Fruit fly (Drosophila melanogaster) whole organism, prepupa: ENCODE data around the gene CG9760.

Experiments used
- Blimp-1 ChIP-seq: fragments of 200-800 bp; sonication (Bioruptor generic); optimal IDR thresholded peaks from 3 replicates; lab custom pipeline; 2017; ENCODE audit warnings: missing biosample characterization, missing genetic modification characterization, mild to moderate bottlenecking, moderate library complexity, missing genetic modification reagents
- CG10669 ChIP-seq: fragments of 200-800 bp; sonication (Bioruptor generic); optimal IDR thresholded peaks from 3 replicates; lab custom pipeline; 2018; ENCODE audit warnings: missing biosample characterization, mild to moderate bottlenecking, missing genetic modification characterization, moderate library complexity
- CG11294 ChIP-seq: fragments of 200-800 bp; sonication (Bioruptor generic); IDR thresholded peaks from 2 replicates; pipeline ENCODE4 v1.3.6; 2022; ENCODE audit warnings: missing biosample characterization, missing genetic modification characterization
- CG11762 ChIP-seq: fragments of 200-800 bp; sonication (Bioruptor generic); optimal IDR thresholded peaks from 3 replicates; lab custom pipeline; 2016; ENCODE audit warnings: missing biosample characterization, missing genetic modification characterization; ENCODE audit not compliant: insufficient read depth
- CG15336 ChIP-seq: fragments of 200-800 bp; sonication (Bioruptor generic); IDR thresholded peaks from 2 replicates; pipeline ENCODE4 v1.3.6; 2022; ENCODE audit warnings: missing biosample characterization, missing genetic modification characterization
- CG16779 ChIP-seq: fragments of 200-800 bp; sonication (Bioruptor generic); optimal IDR thresholded peaks from 3 replicates; lab custom pipeline; 2017; ENCODE audit warnings: missing biosample characterization, mild to moderate bottlenecking, missing genetic modification characterization
- CG3032 ChIP-seq: fragments of 200-800 bp; optimal IDR thresholded peaks from 2 replicates; lab custom pipeline; 2019; ENCODE audit warnings: missing biosample characterization, mild to moderate bottlenecking, missing genetic modification characterization, moderate library complexity
- CG31627 ChIP-seq: fragments of 200-800 bp; sonication (Bioruptor generic); optimal IDR thresholded peaks from 3 replicates; lab custom pipeline; 2016; ENCODE audit warnings: missing biosample characterization, missing genetic modification characterization
- CG32006 ChIP-seq: fragments of 200-800 bp; sonication (Bioruptor generic); optimal IDR thresholded peaks from 3 replicates; lab custom pipeline; 2017; ENCODE audit warnings: missing biosample characterization, mild to moderate bottlenecking, missing genetic modification characterization
- CG34406 ChIP-seq: fragments of 200-800 bp; sonication (Bioruptor generic); optimal IDR thresholded peaks from 3 replicates; lab custom pipeline; 2016; ENCODE audit warnings: missing biosample characterization, missing genetic modification characterization
- CG3919 ChIP-seq: fragments of 200-800 bp; sonication (Bioruptor generic); optimal IDR thresholded peaks from 3 replicates; lab custom pipeline; 2016; ENCODE audit warnings: missing biosample characterization, missing genetic modification characterization
- CG4318 ChIP-seq: fragments of 200-800 bp; sonication (Bioruptor generic); optimal IDR thresholded peaks from 3 replicates; lab custom pipeline; 2017; ENCODE audit warnings: missing biosample characterization, mild to moderate bottlenecking, missing genetic modification characterization
- CG6163 ChIP-seq: fragments of 200-800 bp; sonication (Bioruptor generic); IDR thresholded peaks from 3 replicates; pipeline ENCODE4 v1.3.6; 2022; ENCODE audit warnings: missing biosample characterization, missing genetic modification characterization
- CG6792 ChIP-seq: fragments of 200-800 bp; sonication (Bioruptor generic); optimal IDR thresholded peaks from 3 replicates; lab custom pipeline; 2016; ENCODE audit warnings: missing biosample characterization, missing genetic modification characterization
- CG6854 ChIP-seq: fragments of 200-800 bp; sonication (Bioruptor generic); optimal IDR thresholded peaks from 2 replicates; lab custom pipeline; 2017; ENCODE audit warnings: missing biosample characterization, mild to moderate bottlenecking, missing genetic modification characterization
- CG8119 ChIP-seq: fragments of 200-800 bp; sonication (Bioruptor generic); IDR thresholded peaks from 3 replicates; pipeline ENCODE4 v1.3.6; 2022; ENCODE audit warnings: missing biosample characterization, missing genetic modification characterization
- CG8319 ChIP-seq: fragments of 200-800 bp; sonication (Bioruptor generic); optimal IDR thresholded peaks from 3 replicates; lab custom pipeline; 2016; ENCODE audit warnings: missing biosample characterization, missing genetic modification characterization
- CG8632 ChIP-seq: fragments of 200-800 bp; sonication (Bioruptor generic); optimal IDR thresholded peaks from 3 replicates; lab custom pipeline; 2016; ENCODE audit warnings: missing biosample characterization, missing genetic modification characterization
- CG9139 ChIP-seq: fragments of 200-800 bp; sonication (Bioruptor generic); optimal IDR thresholded peaks from 3 replicates; lab custom pipeline; 2017; ENCODE audit warnings: missing biosample characterization, mild to moderate bottlenecking, missing genetic modification characterization
- Eip75B ChIP-seq: fragments of 200-800 bp; sonication (Bioruptor generic); optimal IDR thresholded peaks from 3 replicates; lab custom pipeline; 2016; ENCODE audit warnings: missing biosample characterization, missing genetic modification characterization
- Eip78C ChIP-seq: fragments of 200-800 bp; sonication (Bioruptor generic); peaks from one replicate; lab custom pipeline; 2016; ENCODE audit warnings: missing biosample characterization, missing genetic modification characterization
- Ets21C ChIP-seq: fragments of 200-800 bp; sonication (Bioruptor generic); optimal IDR thresholded peaks from 3 replicates; lab custom pipeline; 2016; ENCODE audit warnings: missing biosample characterization, missing genetic modification characterization
- Ets96B ChIP-seq: fragments of 200-800 bp; optimal IDR thresholded peaks from 2 replicates; lab custom pipeline; 2019; ENCODE audit warnings: missing biosample characterization, mild to moderate bottlenecking, missing genetic modification characterization, moderate library complexity
- Gug ChIP-seq: fragments of 200-800 bp; sonication (Bioruptor generic); IDR thresholded peaks from 2 replicates; pipeline ENCODE4 v1.3.6; 2022; ENCODE audit warnings: missing biosample characterization, missing genetic modification characterization
- Hr39 ChIP-seq: fragments of 200-800 bp; sonication (Bioruptor generic); optimal IDR thresholded peaks from 2 replicates; lab custom pipeline; 2016; ENCODE audit warnings: missing biosample characterization, missing genetic modification characterization
- Hr4 ChIP-seq: fragments of 200-800 bp; sonication (Bioruptor generic); optimal IDR thresholded peaks from 3 replicates; lab custom pipeline; 2016; ENCODE audit warnings: missing biosample characterization, missing genetic modification characterization
- OdsH ChIP-seq: fragments of 200-800 bp; sonication (Bioruptor generic); optimal IDR thresholded peaks from 3 replicates; lab custom pipeline; 2016; ENCODE audit warnings: missing biosample characterization, missing genetic modification characterization
- Smox ChIP-seq: fragments of 200-800 bp; sonication (Bioruptor generic); optimal IDR thresholded peaks from 3 replicates; lab custom pipeline; 2016; ENCODE audit warnings: missing biosample characterization, missing genetic modification characterization
- Sox102F ChIP-seq: fragments of 200-800 bp; sonication (Bioruptor generic); optimal IDR thresholded peaks from 2 replicates; lab custom pipeline; 2016; ENCODE audit warnings: missing biosample characterization, mild to moderate bottlenecking, missing genetic modification characterization
- Sox14 ChIP-seq: fragments of 200-800 bp; sonication (Bioruptor generic); optimal IDR thresholded peaks from 3 replicates; lab custom pipeline; 2016; ENCODE audit warnings: missing biosample characterization, missing genetic modification characterization
- Sox15 ChIP-seq: fragments of 200-800 bp; sonication (Bioruptor generic); optimal IDR thresholded peaks from 3 replicates; lab custom pipeline; 2016; ENCODE audit warnings: missing biosample characterization, missing genetic modification characterization
- achi ChIP-seq: fragments of 200-800 bp; sonication (Bioruptor generic); optimal IDR thresholded peaks from 3 replicates; lab custom pipeline; 2016; ENCODE audit warnings: missing biosample characterization, missing genetic modification characterization
- acj6 ChIP-seq: fragments of 200-800 bp; sonication (Bioruptor generic); optimal IDR thresholded peaks from 3 replicates; lab custom pipeline; 2016; ENCODE audit warnings: missing biosample characterization, missing genetic modification characterization
- cyc ChIP-seq: fragments of 200-800 bp; sonication (Bioruptor generic); optimal IDR thresholded peaks from 3 replicates; lab custom pipeline; 2016; ENCODE audit warnings: missing biosample characterization, missing genetic modification characterization
- dac ChIP-seq: fragments of 200-800 bp; sonication (Bioruptor generic); optimal IDR thresholded peaks from 2 replicates; lab custom pipeline; 2017; ENCODE audit warnings: missing biosample characterization, mild to moderate bottlenecking, missing genetic modification characterization
- eg ChIP-seq: fragments of 200-800 bp; sonication (Bioruptor generic); IDR thresholded peaks from 3 replicates; pipeline ENCODE4 v1.3.6; 2022; ENCODE audit warnings: missing biosample characterization, missing genetic modification characterization
- esn ChIP-seq: fragments of 200-800 bp; sonication (Bioruptor generic); optimal IDR thresholded peaks from 2 replicates; lab custom pipeline; 2016; ENCODE audit warnings: missing biosample characterization, mild to moderate bottlenecking, missing genetic modification characterization, moderate library complexity
- fd59A ChIP-seq: fragments of 200-800 bp; sonication (Bioruptor generic); optimal IDR thresholded peaks from 2 replicates; lab custom pipeline; 2017; ENCODE audit warnings: missing biosample characterization, mild to moderate bottlenecking, missing genetic modification characterization, missing genetic modification reagents
- fd85E ChIP-seq: fragments of 200-800 bp; sonication (Bioruptor generic); optimal IDR thresholded peaks from 3 replicates; lab custom pipeline; 2016; ENCODE audit warnings: missing biosample characterization, missing genetic modification characterization
- fkh ChIP-seq: fragments of 200-800 bp; sonication (Bioruptor generic); optimal IDR thresholded peaks from 3 replicates; lab custom pipeline; 2017; ENCODE audit warnings: missing biosample characterization, mild to moderate bottlenecking, missing genetic modification characterization, moderate library complexity
- lz ChIP-seq: fragments of 200-800 bp; sonication (Bioruptor generic); optimal IDR thresholded peaks from 3 replicates; lab custom pipeline; 2016; ENCODE audit warnings: missing biosample characterization, missing genetic modification characterization
- net ChIP-seq: fragments of 200-800 bp; sonication (Bioruptor generic); optimal IDR thresholded peaks from 3 replicates; lab custom pipeline; 2016; ENCODE audit warnings: missing biosample characterization, missing genetic modification characterization
- salr ChIP-seq, 2 experiments: fragments of 200-800 bp; sonication (Bioruptor generic); optimal IDR thresholded peaks; 3 replicates each; lab custom pipeline; 2016 to 2018; ENCODE audit warnings: missing biosample characterization in 2 of 2, missing genetic modification characterization in 2 of 2, mild to moderate bottlenecking in 1 of 2
- spab ChIP-seq: fragments of 200-800 bp; sonication (Bioruptor generic); optimal IDR thresholded peaks from 2 replicates; lab custom pipeline; 2017; ENCODE audit warnings: missing biosample characterization, mild to moderate bottlenecking, missing genetic modification characterization, missing genetic modification reagents
- ss ChIP-seq, 2 experiments: fragments of 200-800 bp; sonication (Bioruptor generic); optimal IDR thresholded peaks; 2 replicates in 1 of 2; 3 replicates in 1 of 2; lab custom pipeline; 2017 to 2018; ENCODE audit warnings: mild to moderate bottlenecking in 2 of 2, missing biosample characterization in 2 of 2, missing genetic modification characterization in 2 of 2, moderate library complexity in 1 of 2
- vri ChIP-seq: fragments of 200-800 bp; sonication (Bioruptor generic); optimal IDR thresholded peaks from 3 replicates; lab custom pipeline; 2016; ENCODE audit warnings: missing biosample characterization, mild to moderate bottlenecking, missing genetic modification characterization

CG9760 gene

DNA sequence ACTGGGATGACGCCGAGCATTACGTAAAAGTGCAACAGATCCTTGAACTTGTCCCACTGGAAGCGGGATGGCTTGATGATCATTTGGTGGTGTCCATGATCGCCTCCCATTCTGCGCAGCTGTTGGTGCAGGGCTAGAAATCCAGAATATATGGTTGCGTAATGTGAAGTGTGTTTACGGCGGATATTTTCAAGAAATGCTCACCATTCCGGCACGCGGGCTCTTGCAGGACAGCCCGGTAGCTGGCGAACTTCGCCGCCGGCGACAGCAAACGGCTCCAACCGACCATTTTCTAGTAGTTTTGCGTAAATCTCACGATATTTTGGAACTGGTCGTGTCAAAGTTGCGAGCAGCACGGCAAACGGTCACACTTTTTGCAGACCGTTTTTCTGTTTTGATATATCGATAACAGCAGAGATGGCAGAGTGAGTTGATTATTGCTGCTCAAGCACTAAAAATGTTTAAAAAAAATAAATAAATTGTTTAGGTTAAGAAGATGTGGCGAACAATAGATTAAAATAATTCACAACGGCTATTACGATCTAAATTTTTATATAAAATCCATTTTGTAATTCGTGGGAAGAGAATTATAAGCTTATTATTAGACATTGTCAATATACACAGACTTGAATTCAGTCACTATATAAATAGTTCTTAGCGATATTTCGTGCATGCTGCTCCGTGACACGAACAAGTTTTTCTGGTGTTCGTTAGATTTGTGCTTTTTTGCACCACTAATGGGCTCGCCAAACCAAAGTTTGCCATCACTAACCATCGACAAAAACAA lies 25.2 kb downstream of the CG9760 start, which contains the start of the genes ND-SGDH and RhoGAP68F (continued):
- TF ChIP-seq CG11762 (GFP tag; lab: Kevin White, UChicago) (peak; percentile 48), fkh (GFP tag; lab: Kevin White, UChicago) (peak; percentile 81), net (GFP tag; lab: Kevin White, UChicago) (peak; percentile 54), CG8632 (GFP tag; lab: Kevin White, UChicago) (peak; percentile 21), CG3032 (tag; lab: Kevin White, UChicago) (peak; percentile 79), Hr39 (GFP tag; lab: Kevin White, UChicago) (peak; percentile 84), CG15336 (GFP tag; lab: Robert Waterston, UW) (peak; percentile 48; the same call in 1 of the 2 replicates), CG8119 (peak; percentile 59; the same call in 1 of the 3 replicates), CG4318 (GFP tag; lab: Kevin White, UChicago) (no peak), esn (GFP tag; lab: Kevin White, UChicago) (peak; percentile 84)

DNA sequence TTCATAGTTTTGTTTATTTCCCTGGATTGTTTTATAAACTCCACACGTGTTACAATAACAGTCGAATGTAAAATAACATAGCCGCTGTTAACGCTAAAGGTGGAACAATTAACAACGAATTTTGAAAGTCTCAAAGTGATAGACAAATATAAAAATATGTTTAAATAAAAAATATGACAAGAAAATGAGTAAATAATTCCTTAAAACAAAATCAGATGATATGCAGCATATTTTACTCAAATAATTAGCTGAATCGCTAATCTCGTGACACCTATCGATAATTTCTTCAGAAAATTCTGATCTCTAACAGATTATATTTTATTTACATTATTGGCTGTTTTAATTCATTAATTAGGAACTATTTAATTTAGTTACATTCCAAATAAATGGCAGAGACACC lies 26.9 kb downstream of the CG9760 start, which contains the start of the genes CG5645 and Atg12:
CG5645 (minus strand) TSS at position 77 of the 400 bp plus-strand sequence.
Atg12 (plus strand) TSS at position 338 of the 400 bp plus-strand sequence.
- peak; percentile 43 for TF ChIP-seq Sox14 (GFP tag; lab: Kevin White, UChicago)
- TF ChIP-seq CG32006, result peak; percentile 11
- TF ChIP-seq Hr39 (GFP tag; lab: Kevin White, UChicago), result peak; percentile 26
- TF ChIP-seq CG8319 (GFP tag; lab: Kevin White, UChicago), result peak; percentile 14
- no peak for TF ChIP-seq Gug (GFP tag; lab: Robert Waterston, UW)
- peak; percentile 15; the same call in 1 of the 3 replicates for TF ChIP-seq CG8119
- TF ChIP-seq CG3919 (GFP tag; lab: Kevin White, UChicago), result peak; percentile 72
- TF ChIP-seq Eip78C (GFP tag; lab: Kevin White, UChicago), result peak; percentile 92
- TF ChIP-seq cyc (GFP tag; lab: Kevin White, UChicago), result peak; percentile 72
- no peak for TF ChIP-seq CG6854 (GFP tag; lab: Kevin White, UChicago)
- peak; percentile 59 for TF ChIP-seq Eip75B (GFP tag; lab: Kevin White, UChicago)
- TF ChIP-seq CG10669 (GFP tag; lab: Kevin White, UChicago), result peak; percentile 69
- peak; percentile 52 for TF ChIP-seq CG6792 (GFP tag; lab: Kevin White, UChicago)
- TF ChIP-seq CG8632 (GFP tag; lab: Kevin White, UChicago), result peak; percentile 44
- peak; percentile 12 to 66 for TF ChIP-seq ss (GFP tag; optimal IDR thresholded peaks at IDR 0.05; lab: Kevin White, UChicago)
- TF ChIP-seq vri (GFP tag; lab: Kevin White, UChicago), result no peak
- TF ChIP-seq fd59A (GFP tag; lab: Kevin White, UChicago), result no peak
- TF ChIP-seq net (GFP tag; lab: Kevin White, UChicago), result no peak
- TF ChIP-seq CG34406, result peak; percentile 16
- TF ChIP-seq Ets21C (GFP tag; lab: Kevin White, UChicago), result peak; percentile 46
- TF ChIP-seq CG11762 (GFP tag; lab: Kevin White, UChicago), result peak; percentile 31
- TF ChIP-seq salr (GFP tag; optimal IDR thresholded peaks at IDR 0.05; lab: Kevin White, UChicago), result peak in 1 of 2 experiments; percentile 24
- no peak for TF ChIP-seq Smox (GFP tag; lab: Kevin White, UChicago)
- peak; percentile 65 for TF ChIP-seq Hr4 (GFP tag; lab: Kevin White, UChicago)
- no peak for TF ChIP-seq Sox15 (GFP tag; lab: Kevin White, UChicago)
- no peak for TF ChIP-seq dac (GFP tag; lab: Kevin White, UChicago)
- peak; percentile 64 for TF ChIP-seq OdsH (GFP tag; lab: Kevin White, UChicago)
- TF ChIP-seq Ets96B (tag; lab: Kevin White, UChicago), result peak; percentile 52
- TF ChIP-seq CG9139 (GFP tag; lab: Kevin White, UChicago), result no peak
- TF ChIP-seq lz, result peak; percentile 61
- peak; percentile 54 for TF ChIP-seq eg
- TF ChIP-seq CG31627 (GFP tag; lab: Kevin White, UChicago), result peak; percentile 48
- no peak for TF ChIP-seq CG11294 (GFP tag; lab: Robert Waterston, UW)
- no peak for TF ChIP-seq CG16779 (tag; lab: Kevin White, UChicago)
- peak; percentile 80 for TF ChIP-seq esn (GFP tag; lab: Kevin White, UChicago)
- peak; percentile 68 for TF ChIP-seq CG3032 (tag; lab: Kevin White, UChicago)
- TF ChIP-seq achi (GFP tag; lab: Kevin White, UChicago), result peak; percentile 54
- TF ChIP-seq Sox102F (GFP tag; lab: Kevin White, UChicago), result no peak
- TF ChIP-seq acj6 (GFP tag; lab: Kevin White, UChicago), result peak; percentile 56
- no peak for TF ChIP-seq spab (GFP tag; lab: Kevin White, UChicago)
- peak; percentile 38 for TF ChIP-seq fd85E (GFP tag; lab: Kevin White, UChicago)
- no peak for TF ChIP-seq CG4318 (GFP tag; lab: Kevin White, UChicago)
- TF ChIP-seq Blimp-1 (GFP tag; lab: Kevin White, UChicago), result no peak
- TF ChIP-seq CG6163, result no peak
